Worm (Caenorhabditis elegans) whole organism, early embryonic: Measurements from ENCODE around the gene C07G3.15.

Source experiments
- B0310.2 ChIP-seq: sonication (generic microtip); optimal IDR thresholded peaks from 2 replicates; lab custom pipeline; 2016; ENCODE audit warnings: mild to moderate bottlenecking, missing genetic modification characterization, missing compliant biosample characterization
- F13C5.2 ChIP-seq: sonication (generic microtip); optimal IDR thresholded peaks from 2 replicates; lab custom pipeline; 2017; ENCODE audit warnings: mild to moderate bottlenecking, missing genetic modification characterization, inconsistent platforms, missing compliant biosample characterization
- aly-1 ChIP-seq: sonication (generic microtip); optimal IDR thresholded peaks from 2 replicates; lab custom pipeline; 2016; ENCODE audit warnings: missing genetic modification characterization, missing compliant biosample characterization
- ama-1 ChIP-seq: fragments of 150-350 bp; optimal IDR thresholded peaks from 2 replicates; lab custom pipeline; 2014
- ceh-13 ChIP-seq: fragments of 200-800 bp; sonication (Bioruptor generic); optimal IDR thresholded peaks from 2 replicates; lab custom pipeline; 2018; ENCODE audit warnings: mild to moderate bottlenecking, missing genetic modification characterization, missing compliant biosample characterization
- ceh-36 ChIP-seq: sonication (generic microtip); optimal IDR thresholded peaks from 2 replicates; lab custom pipeline; 2016; ENCODE audit warnings: missing genetic modification characterization, inconsistent platforms, missing compliant biosample characterization
- ets-7 ChIP-seq: sonication (generic microtip); optimal IDR thresholded peaks from 2 replicates; lab custom pipeline; 2016; ENCODE audit warnings: missing genotype, missing genetic modification characterization, missing compliant biosample characterization
- flt-1 ChIP-seq: fragments of 200-800 bp; sonication (Bioruptor generic); IDR thresholded peaks from 2 replicates; pipeline ENCODE4 v1.3.6; 2022; ENCODE audit warnings: missing genetic modification characterization, missing compliant biosample characterization
- hmbx-1 ChIP-seq: sonication (generic microtip); optimal IDR thresholded peaks from 2 replicates; lab custom pipeline; 2016; ENCODE audit warnings: mild to moderate bottlenecking, missing genetic modification characterization, missing compliant biosample characterization
- hmg-4 ChIP-seq: fragments of 200-800 bp; sonication (Bioruptor generic); optimal IDR thresholded peaks from 2 replicates; lab custom pipeline; 2018; ENCODE audit warnings: mild to moderate bottlenecking, missing genetic modification characterization, missing compliant biosample characterization
- hnd-1 ChIP-seq: sonication (generic microtip); optimal IDR thresholded peaks from 2 replicates; lab custom pipeline; 2016; ENCODE audit warnings: missing genetic modification characterization, missing compliant biosample characterization
- pes-1 ChIP-seq: fragments of 200-800 bp; sonication (Bioruptor generic); IDR thresholded peaks from 2 replicates; pipeline ENCODE4 v1.3.6; 2022; ENCODE audit warnings: missing genetic modification reagents, missing genetic modification characterization, missing compliant biosample characterization
- scrt-1 ChIP-seq: fragments of 200-800 bp; sonication (Bioruptor generic); IDR thresholded peaks from 2 replicates; pipeline ENCODE4 v1.3.6; 2022; ENCODE audit warnings: missing genetic modification characterization, missing compliant biosample characterization
- sea-1 ChIP-seq: fragments of 200-800 bp; sonication (Bioruptor generic); conservative IDR thresholded peaks from 2 replicates; pipeline ENCODE4 v1.3.6; 2022; ENCODE audit warnings: missing genetic modification characterization, missing compliant biosample characterization
- tbx-11 ChIP-seq: fragments of 200-800 bp; sonication (Bioruptor generic); IDR thresholded peaks from 2 replicates; pipeline ENCODE4 v1.3.6; 2022; ENCODE audit warnings: missing genetic modification characterization, missing compliant biosample characterization
- tbx-37 ChIP-seq: fragments of 200-800 bp; sonication (Bioruptor generic); conservative IDR thresholded peaks from 2 replicates; pipeline ENCODE4 v1.3.6; 2022; ENCODE audit warnings: missing genetic modification reagents, missing genetic modification characterization, missing compliant biosample characterization
- tra-4 ChIP-seq: sonication (generic microtip); optimal IDR thresholded peaks from 2 replicates; lab custom pipeline; 2017; ENCODE audit warnings: missing genetic modification characterization, missing compliant biosample characterization

Gene C07G3.15

ce11 chrV:3496880-3497279 is at the start of gene C07G3.15:
Gene C07G3.15, minus strand, starts transcription at chrV:3496980.
- TF ChIP-seq pes-1 (no peak), ets-7 (tag; lab: Kevin White, UChicago) (no peak), ceh-13 (no peak), hnd-1 (tag; lab: Kevin White, UChicago) (no peak), hmg-4 (GFP tag; lab: Kevin White, UChicago) (no peak), ceh-36 (no peak), scrt-1 (GFP tag; lab: Robert Waterston, UW) (no peak), tbx-11 (no peak)

ce11 chrV:3546517-3546916 is 49.7 kb upstream of the C07G3.15 start, which contains the start of gene srbc-68:
Gene srbc-68, minus strand, starts transcription at chrV:3546617.
- TF ChIP-seq tra-4 = no peak
- TF ChIP-seq sea-1 (GFP tag; lab: Robert Waterston, UW) = no peak

ce11 chrV:3543344-3543743 is 46.6 kb upstream of the C07G3.15 start, which contains the start of gene nhr-222:
Gene nhr-222, minus strand, starts transcription at chrV:3543444.
- TF ChIP-seq ceh-13 (no peak), aly-1 (tag; lab: Kevin White, UChicago) (no peak), scrt-1 (GFP tag; lab: Robert Waterston, UW) (no peak), ets-7 (tag; lab: Kevin White, UChicago) (no peak), ama-1 (lab: Kevin White, UChicago) (no peak), hmbx-1 (no peak), hmg-4 (GFP tag; lab: Kevin White, UChicago) (no peak), hnd-1 (tag; lab: Kevin White, UChicago) (no peak), tbx-37 (no peak), ceh-36 (no peak)

- TF ChIP-seq ets-7 (tag; lab: Kevin White, UChicago) (no peak), pes-1 (no peak), hmbx-1 (no peak), B0310.2 (tag; lab: Kevin White, UChicago) (no peak), aly-1 (tag; lab: Kevin White, UChicago) (no peak), ceh-13 (no peak), tbx-37 (no peak), hnd-1 (tag; lab: Kevin White, UChicago) (no peak), flt-1 (GFP tag; lab: Robert Waterston, UW) (no peak), scrt-1 (GFP tag; lab: Robert Waterston, UW) (no peak), sea-1 (GFP tag; lab: Robert Waterston, UW) (no peak)
Observed at ce11 chrV:3541117-3541516, 44.3 kb upstream of the C07G3.15 start, which contains the start of gene srbc-67. Gene srbc-67, minus strand, starts transcription at chrV:3541217.

- no peak for TF ChIP-seq scrt-1 (GFP tag; lab: Robert Waterston, UW)
- no peak for TF ChIP-seq hmg-4 (GFP tag; lab: Kevin White, UChicago)
- TF ChIP-seq ceh-13 = no peak
- no peak for TF ChIP-seq sea-1 (GFP tag; lab: Robert Waterston, UW)
- TF ChIP-seq hnd-1 (tag; lab: Kevin White, UChicago) = no peak
- no peak for TF ChIP-seq flt-1 (GFP tag; lab: Robert Waterston, UW)
- TF ChIP-seq ets-7 (tag; lab: Kevin White, UChicago) = no peak
- no peak for TF ChIP-seq hmbx-1
- TF ChIP-seq B0310.2 (tag; lab: Kevin White, UChicago) = no peak
- TF ChIP-seq ama-1 (lab: Kevin White, UChicago) = no peak
- TF ChIP-seq F13C5.2 (tag; lab: Kevin White, UChicago) = no peak
- TF ChIP-seq tra-4 = no peak
Observed at ce11 chrV:3538307-3538706, 41.5 kb upstream of the C07G3.15 start, which contains the start of gene nhr-93. Gene nhr-93, minus strand, starts transcription at chrV:3538407.

- TF ChIP-seq hnd-1 (tag; lab: Kevin White, UChicago) (no peak), sea-1 (GFP tag; lab: Robert Waterston, UW) (no peak), aly-1 (tag; lab: Kevin White, UChicago) (no peak), hmg-4 (GFP tag; lab: Kevin White, UChicago) (no peak), tra-4 (no peak), ama-1 (lab: Kevin White, UChicago) (no peak), hmbx-1 (no peak), B0310.2 (tag; lab: Kevin White, UChicago) (no peak), F13C5.2 (tag; lab: Kevin White, UChicago) (no peak), ceh-36 (no peak), scrt-1 (GFP tag; lab: Robert Waterston, UW) (no peak), tbx-37 (no peak), pes-1 (no peak)
Observed at ce11 chrV:3535260-3535659, 38.5 kb upstream of the C07G3.15 start, which contains the start of gene nhr-221. Gene nhr-221, minus strand, starts transcription at chrV:3535360.

- TF ChIP-seq ets-7 (tag; lab: Kevin White, UChicago) (no peak), ceh-36 (no peak), aly-1 (tag; lab: Kevin White, UChicago) (no peak), hmg-4 (GFP tag; lab: Kevin White, UChicago) (no peak), tbx-11 (no peak), hmbx-1 (no peak), F13C5.2 (tag; lab: Kevin White, UChicago) (no peak), flt-1 (GFP tag; lab: Robert Waterston, UW) (no peak), sea-1 (GFP tag; lab: Robert Waterston, UW) (no peak), pes-1 (no peak), ama-1 (lab: Kevin White, UChicago) (no peak), tra-4 (no peak), hnd-1 (tag; lab: Kevin White, UChicago) (no peak), B0310.2 (tag; lab: Kevin White, UChicago) (no peak), tbx-37 (no peak), ceh-13 (no peak), scrt-1 (GFP tag; lab: Robert Waterston, UW) (no peak)
Observed at ce11 chrV:3530403-3530802, 33.6 kb upstream of the C07G3.15 start, which contains the start of gene srbc-66. Gene srbc-66, plus strand, starts transcription at chrV:3530703.

- TF ChIP-seq tbx-37 (no peak), B0310.2 (tag; lab: Kevin White, UChicago) (no peak), aly-1 (tag; lab: Kevin White, UChicago) (no peak), F13C5.2 (tag; lab: Kevin White, UChicago) (no peak), ama-1 (lab: Kevin White, UChicago) (no peak), tra-4 (no peak), ceh-36 (no peak)
Observed at ce11 chrV:3526882-3527281, 30.1 kb upstream of the C07G3.15 start, which contains the start of gene str-260. Gene str-260, plus strand, starts transcription at chrV:3527182.
